Fruit fly (Drosophila melanogaster) whole organism, pupa: ENCODE measurements around the gene CG32817.

ENCODE experiments used
- CG10348 ChIP-seq: fragments of 200-800 bp; sonication (Bioruptor generic); IDR thresholded peaks from 2 replicates; pipeline ENCODE4 v1.3.6; 2022; ENCODE audit warnings: missing biosample characterization, missing genetic modification characterization
- CG12605 ChIP-seq: fragments of 200-800 bp; sonication (Bioruptor generic); IDR thresholded peaks from 2 replicates; pipeline ENCODE4 v1.3.6; 2022; ENCODE audit warnings: missing biosample characterization, missing genetic modification characterization
- CG13204 ChIP-seq: fragments of 200-800 bp; sonication (Bioruptor generic); optimal IDR thresholded peaks from 2 replicates; lab custom pipeline; 2018; ENCODE audit warnings: missing biosample characterization, mild to moderate bottlenecking, missing genetic modification characterization, moderate library complexity
- CG14655 ChIP-seq: fragments of 200-800 bp; sonication (Bioruptor generic); optimal IDR thresholded peaks from 3 replicates; lab custom pipeline; 2017; ENCODE audit warnings: mild to moderate bottlenecking, missing biosample characterization, missing genetic modification reagents, missing genetic modification characterization
- CG15710 ChIP-seq: fragments of 200-800 bp; sonication (Bioruptor generic); optimal IDR thresholded peaks from 2 replicates; lab custom pipeline; 2018; ENCODE audit warnings: missing biosample characterization, mild to moderate bottlenecking, missing genetic modification characterization, moderate library complexity
- CG17806 ChIP-seq: fragments of 200-800 bp; sonication (Bioruptor generic); optimal IDR thresholded peaks from 2 replicates; lab custom pipeline; 2018; ENCODE audit warnings: missing biosample characterization, mild to moderate bottlenecking, missing genetic modification characterization, moderate library complexity
- CG32121 ChIP-seq: fragments of 200-800 bp; sonication (Bioruptor generic); IDR thresholded peaks from 2 replicates; pipeline ENCODE4 v1.3.6; 2022; ENCODE audit warnings: missing biosample characterization, missing genetic modification characterization
- CG34367 ChIP-seq: fragments of 200-800 bp; sonication (Bioruptor generic); optimal IDR thresholded peaks from 2 replicates; lab custom pipeline; 2018; ENCODE audit warnings: missing biosample characterization, mild to moderate bottlenecking, missing genetic modification characterization
- CG4496 ChIP-seq: fragments of 200-800 bp; sonication (Bioruptor generic); IDR thresholded peaks from 3 replicates; pipeline ENCODE4 v1.3.6; 2022; ENCODE audit warnings: missing biosample characterization, missing genetic modification characterization
- CG8159 ChIP-seq: fragments of 200-800 bp; sonication (Bioruptor generic); optimal IDR thresholded peaks from 3 replicates; lab custom pipeline; 2018; ENCODE audit warnings: missing biosample characterization, mild to moderate bottlenecking, missing genetic modification characterization, moderate library complexity
- CG8301 ChIP-seq: fragments of 200-800 bp; sonication (Bioruptor generic); optimal IDR thresholded peaks from 2 replicates; lab custom pipeline; 2018; ENCODE audit warnings: missing biosample characterization, mild to moderate bottlenecking, missing genetic modification characterization
- CG9948 ChIP-seq: fragments of 200-800 bp; sonication (Bioruptor generic); optimal IDR thresholded peaks from 2 replicates; lab custom pipeline; 2018; ENCODE audit warnings: missing biosample characterization, mild to moderate bottlenecking, missing genetic modification characterization, moderate library complexity
- D1 ChIP-seq: fragments of 200-800 bp; sonication (Bioruptor generic); optimal IDR thresholded peaks from 2 replicates; lab custom pipeline; 2018; ENCODE audit warnings: missing biosample characterization, mild to moderate bottlenecking, missing genetic modification characterization, moderate library complexity
- EcR ChIP-seq: fragments of 200-800 bp; sonication (Bioruptor generic); optimal IDR thresholded peaks from 3 replicates; lab custom pipeline; 2019; ENCODE audit warnings: missing biosample characterization, missing genetic modification characterization, mild to moderate bottlenecking, moderate library complexity, missing genetic modification reagents
- Ets98B ChIP-seq: fragments of 200-800 bp; sonication (Bioruptor generic); IDR thresholded peaks from 2 replicates; pipeline ENCODE4 v1.3.6; 2022; ENCODE audit warnings: missing biosample characterization, missing genetic modification characterization
- Pif1A ChIP-seq: fragments of 200-800 bp; sonication (Bioruptor generic); optimal IDR thresholded peaks from 3 replicates; lab custom pipeline; 2016; ENCODE audit warnings: missing biosample characterization, missing genetic modification characterization
- Pif1B ChIP-seq: fragments of 200-800 bp; sonication (Bioruptor generic); optimal IDR thresholded peaks from 3 replicates; lab custom pipeline; 2016; ENCODE audit warnings: missing biosample characterization, missing genetic modification characterization
- Snoo ChIP-seq: fragments of 200-800 bp; sonication (Bioruptor generic); optimal IDR thresholded peaks from 3 replicates; lab custom pipeline; 2017; ENCODE audit warnings: missing biosample characterization, mild to moderate bottlenecking, missing genetic modification characterization, inconsistent platforms
- fd96Ca ChIP-seq: fragments of 200-800 bp; sonication (Bioruptor generic); IDR thresholded peaks from 3 replicates; pipeline ENCODE4 v1.3.6; 2022; ENCODE audit warnings: missing biosample characterization, missing genetic modification characterization
- gl ChIP-seq: fragments of 200-800 bp; sonication (Bioruptor generic); optimal IDR thresholded peaks from 2 replicates; lab custom pipeline; 2018; ENCODE audit warnings: missing biosample characterization, mild to moderate bottlenecking, missing genetic modification characterization
- rn ChIP-seq: fragments of 200-800 bp; sonication (Bioruptor generic); IDR thresholded peaks from 2 replicates; pipeline ENCODE4 v1.3.6; 2022; ENCODE audit warnings: missing biosample characterization, missing genetic modification characterization

CG32817 gene

dm6 chrX:493445-494190 lies 14.8 kb downstream of the CG32817 start, which contains the start of gene CG17896:
Gene CG17896 (minus strand): TSS chrX:493495.
- TF ChIP-seq Ets98B (GFP tag; lab: Robert Waterston, UW) (peak; percentile 99), CG10348 (GFP tag; lab: Robert Waterston, UW) (peak; percentile 95), Pif1A (peak; percentile 98), CG4496 (GFP tag; lab: Robert Waterston, UW) (peak; percentile 99), rn (GFP tag; lab: Robert Waterston, UW) (peak; percentile 96), CG34367 (peak; percentile 98), CG8159 (tag; lab: Kevin White, UChicago) (peak; percentile 96), CG9948 (tag; lab: Kevin White, UChicago) (peak; percentile 97), CG12605 (GFP tag; lab: Robert Waterston, UW) (peak; percentile 98), CG17806 (tag; lab: Kevin White, UChicago) (peak; percentile 97), gl (tag; lab: Kevin White, UChicago) (peak; percentile 97), fd96Ca (GFP tag; lab: Robert Waterston, UW) (peak; percentile 99), CG14655 (GFP tag; lab: Kevin White, UChicago) (peak; percentile 99), D1 (tag; lab: Kevin White, UChicago) (no peak), CG32121 (GFP tag; lab: Robert Waterston, UW) (peak; percentile 97), EcR (GFP tag; lab: Kevin White, UChicago) (peak; percentile 31), CG8301 (tag; lab: Kevin White, UChicago) (peak; percentile 99), CG13204 (GFP tag; lab: Kevin White, UChicago) (peak; percentile 86), Snoo (peak; percentile 94), Pif1B (peak; percentile 98), CG15710 (tag; lab: Kevin White, UChicago) (peak; percentile 98)
- TF ChIP-seq, all 21 proteins: peak for 20

dm6 chrX:494191-494554 lies 15.3 kb downstream of the CG32817 start:
- TF ChIP-seq CG10348 (GFP tag; lab: Robert Waterston, UW) = no peak
- TF ChIP-seq CG34367 = no peak
- TF ChIP-seq rn (GFP tag; lab: Robert Waterston, UW) = no peak
- TF ChIP-seq, all 21 proteins: peak for 0

dm6 chrX:494607-495006 lies 15.7 kb downstream of the CG32817 start, which contains the start of gene CG17778:
Gene CG17778 (plus strand): TSS chrX:494614.
- TF ChIP-seq CG15710 (tag; lab: Kevin White, UChicago) = no peak
- TF ChIP-seq CG8301 (tag; lab: Kevin White, UChicago) = no peak
- TF ChIP-seq gl (tag; lab: Kevin White, UChicago) = no peak
- TF ChIP-seq Snoo = no peak
- no peak for TF ChIP-seq Pif1B
- no peak for TF ChIP-seq CG12605 (GFP tag; lab: Robert Waterston, UW)
- TF ChIP-seq fd96Ca (GFP tag; lab: Robert Waterston, UW) = 0 out of 3 replicates have a peak, but pooled peaks have one; percentile 28
- no peak for TF ChIP-seq CG14655 (GFP tag; lab: Kevin White, UChicago)
- no peak for TF ChIP-seq CG32121 (GFP tag; lab: Robert Waterston, UW)
- TF ChIP-seq CG17806 (tag; lab: Kevin White, UChicago) = peak; percentile 2
- no peak for TF ChIP-seq CG13204 (GFP tag; lab: Kevin White, UChicago)
- no peak for TF ChIP-seq CG8159 (tag; lab: Kevin White, UChicago)
- TF ChIP-seq Pif1A = no peak
- no peak for TF ChIP-seq D1 (tag; lab: Kevin White, UChicago)
- no peak for TF ChIP-seq CG34367
- no peak for TF ChIP-seq rn (GFP tag; lab: Robert Waterston, UW)
- no peak for TF ChIP-seq CG10348 (GFP tag; lab: Robert Waterston, UW)
- TF ChIP-seq Ets98B (GFP tag; lab: Robert Waterston, UW) = peak; percentile 14; the same call in 1 of the 2 replicates
- no peak for TF ChIP-seq CG9948 (tag; lab: Kevin White, UChicago)
- no peak for TF ChIP-seq CG4496 (GFP tag; lab: Robert Waterston, UW)
- TF ChIP-seq EcR (GFP tag; lab: Kevin White, UChicago) = no peak
- TF ChIP-seq, all 21 proteins: peak for 3

dm6 chrX:496326-496725 lies 17.5 kb downstream of the CG32817 start, which contains the start of gene svr:
Gene svr (plus strand): TSS chrX:496446.
- peak; percentile 40 for TF ChIP-seq EcR (GFP tag; lab: Kevin White, UChicago)
- TF ChIP-seq CG8159 (tag; lab: Kevin White, UChicago) = no peak

dm6 chrX:497425-497824 lies 18.6 kb downstream of the CG32817 start:
- TF ChIP-seq D1 (tag; lab: Kevin White, UChicago) = no peak
- no peak for TF ChIP-seq CG8159 (tag; lab: Kevin White, UChicago)
- no peak for TF ChIP-seq CG12605 (GFP tag; lab: Robert Waterston, UW)
- TF ChIP-seq CG9948 (tag; lab: Kevin White, UChicago) = no peak
- no peak for TF ChIP-seq Ets98B (GFP tag; lab: Robert Waterston, UW)
- no peak for TF ChIP-seq CG13204 (GFP tag; lab: Kevin White, UChicago)
- TF ChIP-seq CG14655 (GFP tag; lab: Kevin White, UChicago) = no peak
- TF ChIP-seq CG34367 = no peak
- no peak for TF ChIP-seq CG8301 (tag; lab: Kevin White, UChicago)

dm6 chrX:498434-498833 lies 19.6 kb downstream of the CG32817 start:
- TF ChIP-seq CG8301 (tag; lab: Kevin White, UChicago) (no peak), CG32121 (GFP tag; lab: Robert Waterston, UW) (no peak), D1 (tag; lab: Kevin White, UChicago) (no peak), CG12605 (GFP tag; lab: Robert Waterston, UW) (no peak), rn (GFP tag; lab: Robert Waterston, UW) (no peak), CG10348 (GFP tag; lab: Robert Waterston, UW) (no peak), EcR (GFP tag; lab: Kevin White, UChicago) (no peak), CG15710 (tag; lab: Kevin White, UChicago) (no peak), Pif1A (no peak), CG34367 (no peak), CG9948 (tag; lab: Kevin White, UChicago) (no peak), CG4496 (GFP tag; lab: Robert Waterston, UW) (0 out of 3 replicates have a peak, but pooled peaks have one; percentile 21), Snoo (no peak), Ets98B (GFP tag; lab: Robert Waterston, UW) (no peak), fd96Ca (GFP tag; lab: Robert Waterston, UW) (0 out of 3 replicates have a peak, but pooled peaks have one; percentile 18), CG17806 (tag; lab: Kevin White, UChicago) (no peak), CG8159 (tag; lab: Kevin White, UChicago) (no peak), Pif1B (no peak)
